Fruit fly (Drosophila melanogaster) whole organism, prepupa: Measurements from ENCODE around the gene Vha16-3.

Experiments
- Blimp-1 ChIP-seq: fragments of 200-800 bp; sonication (Bioruptor generic); optimal IDR thresholded peaks from 3 replicates; lab custom pipeline; 2017; ENCODE audit warnings: missing biosample characterization, missing genetic modification characterization, mild to moderate bottlenecking, moderate library complexity, missing genetic modification reagents
- CG10631 ChIP-seq: fragments of 200-800 bp; sonication (Bioruptor generic); optimal IDR thresholded peaks from 2 replicates; lab custom pipeline; 2016; ENCODE audit warnings: missing biosample characterization, missing genetic modification characterization
- CG10669 ChIP-seq: fragments of 200-800 bp; sonication (Bioruptor generic); optimal IDR thresholded peaks from 3 replicates; lab custom pipeline; 2018; ENCODE audit warnings: missing biosample characterization, mild to moderate bottlenecking, missing genetic modification characterization, moderate library complexity
- CG11902 ChIP-seq: fragments of 200-800 bp; sonication (Bioruptor generic); optimal IDR thresholded peaks from 3 replicates; lab custom pipeline; 2016; ENCODE audit warnings: missing biosample characterization, missing genetic modification characterization
- CG15336 ChIP-seq: fragments of 200-800 bp; sonication (Bioruptor generic); IDR thresholded peaks from 2 replicates; pipeline ENCODE4 v1.3.6; 2022; ENCODE audit warnings: missing biosample characterization, missing genetic modification characterization
- CG1621 ChIP-seq: fragments of 200-800 bp; sonication (Bioruptor generic); optimal IDR thresholded peaks from 3 replicates; lab custom pipeline; 2018; ENCODE audit warnings: missing biosample characterization, mild to moderate bottlenecking, missing genetic modification characterization
- CG16779 ChIP-seq: fragments of 200-800 bp; sonication (Bioruptor generic); optimal IDR thresholded peaks from 3 replicates; lab custom pipeline; 2017; ENCODE audit warnings: missing biosample characterization, mild to moderate bottlenecking, missing genetic modification characterization
- CG3032 ChIP-seq: fragments of 200-800 bp; optimal IDR thresholded peaks from 2 replicates; lab custom pipeline; 2019; ENCODE audit warnings: missing biosample characterization, mild to moderate bottlenecking, missing genetic modification characterization, moderate library complexity
- CG31627 ChIP-seq: fragments of 200-800 bp; sonication (Bioruptor generic); optimal IDR thresholded peaks from 3 replicates; lab custom pipeline; 2016; ENCODE audit warnings: missing biosample characterization, missing genetic modification characterization
- CG34406 ChIP-seq: fragments of 200-800 bp; sonication (Bioruptor generic); optimal IDR thresholded peaks from 3 replicates; lab custom pipeline; 2016; ENCODE audit warnings: missing biosample characterization, missing genetic modification characterization
- CG4318 ChIP-seq: fragments of 200-800 bp; sonication (Bioruptor generic); optimal IDR thresholded peaks from 3 replicates; lab custom pipeline; 2017; ENCODE audit warnings: missing biosample characterization, mild to moderate bottlenecking, missing genetic modification characterization
- CG6792 ChIP-seq: fragments of 200-800 bp; sonication (Bioruptor generic); optimal IDR thresholded peaks from 3 replicates; lab custom pipeline; 2016; ENCODE audit warnings: missing biosample characterization, missing genetic modification characterization
- CG6808 ChIP-seq: fragments of 200-800 bp; sonication (Bioruptor generic); optimal IDR thresholded peaks from 3 replicates; lab custom pipeline; 2017; ENCODE audit warnings: missing biosample characterization, missing genetic modification characterization, mild to moderate bottlenecking, moderate library complexity, missing genetic modification reagents
- CG6854 ChIP-seq: fragments of 200-800 bp; sonication (Bioruptor generic); optimal IDR thresholded peaks from 2 replicates; lab custom pipeline; 2017; ENCODE audit warnings: missing biosample characterization, mild to moderate bottlenecking, missing genetic modification characterization
- CG7368 ChIP-seq: fragments of 200-800 bp; sonication (Bioruptor generic); optimal IDR thresholded peaks from 3 replicates; lab custom pipeline; 2016; ENCODE audit warnings: missing biosample characterization, missing genetic modification characterization
- CG8119 ChIP-seq: fragments of 200-800 bp; sonication (Bioruptor generic); IDR thresholded peaks from 3 replicates; pipeline ENCODE4 v1.3.6; 2022; ENCODE audit warnings: missing biosample characterization, missing genetic modification characterization
- CG8319 ChIP-seq: fragments of 200-800 bp; sonication (Bioruptor generic); optimal IDR thresholded peaks from 3 replicates; lab custom pipeline; 2016; ENCODE audit warnings: missing biosample characterization, missing genetic modification characterization
- CG8632 ChIP-seq: fragments of 200-800 bp; sonication (Bioruptor generic); optimal IDR thresholded peaks from 3 replicates; lab custom pipeline; 2016; ENCODE audit warnings: missing biosample characterization, missing genetic modification characterization
- Eip78C ChIP-seq: fragments of 200-800 bp; sonication (Bioruptor generic); peaks from one replicate; lab custom pipeline; 2016; ENCODE audit warnings: missing biosample characterization, missing genetic modification characterization
- Eip93F ChIP-seq: fragments of 200-800 bp; sonication (Bioruptor generic); optimal IDR thresholded peaks from 2 replicates; lab custom pipeline; 2016; ENCODE audit warnings: missing biosample characterization, mild to moderate bottlenecking, missing genetic modification characterization
- Ets21C ChIP-seq: fragments of 200-800 bp; sonication (Bioruptor generic); optimal IDR thresholded peaks from 3 replicates; lab custom pipeline; 2016; ENCODE audit warnings: missing biosample characterization, missing genetic modification characterization
- Gug ChIP-seq: fragments of 200-800 bp; sonication (Bioruptor generic); IDR thresholded peaks from 2 replicates; pipeline ENCODE4 v1.3.6; 2022; ENCODE audit warnings: missing biosample characterization, missing genetic modification characterization
- Hr38 ChIP-seq: sonication (Bioruptor generic); optimal IDR thresholded peaks from 2 replicates; lab custom pipeline; 2016; ENCODE audit warnings: missing biosample characterization, missing genetic modification characterization
- Hr39 ChIP-seq: fragments of 200-800 bp; sonication (Bioruptor generic); optimal IDR thresholded peaks from 2 replicates; lab custom pipeline; 2016; ENCODE audit warnings: missing biosample characterization, missing genetic modification characterization
- Hr4 ChIP-seq: fragments of 200-800 bp; sonication (Bioruptor generic); optimal IDR thresholded peaks from 3 replicates; lab custom pipeline; 2016; ENCODE audit warnings: missing biosample characterization, missing genetic modification characterization
- Lpt ChIP-seq: fragments of 200-800 bp; sonication (Bioruptor generic); optimal IDR thresholded peaks from 3 replicates; lab custom pipeline; 2016; ENCODE audit warnings: missing biosample characterization, missing genetic modification characterization
- Met ChIP-seq: fragments of 200-800 bp; sonication (Bioruptor generic); optimal IDR thresholded peaks from 3 replicates; lab custom pipeline; 2016; ENCODE audit warnings: missing biosample characterization, missing genetic modification characterization
- Smox ChIP-seq: fragments of 200-800 bp; sonication (Bioruptor generic); optimal IDR thresholded peaks from 3 replicates; lab custom pipeline; 2016; ENCODE audit warnings: missing biosample characterization, missing genetic modification characterization
- Sox14 ChIP-seq: fragments of 200-800 bp; sonication (Bioruptor generic); optimal IDR thresholded peaks from 3 replicates; lab custom pipeline; 2016; ENCODE audit warnings: missing biosample characterization, missing genetic modification characterization
- Sox15 ChIP-seq: fragments of 200-800 bp; sonication (Bioruptor generic); optimal IDR thresholded peaks from 3 replicates; lab custom pipeline; 2016; ENCODE audit warnings: missing biosample characterization, missing genetic modification characterization
- dac ChIP-seq: fragments of 200-800 bp; sonication (Bioruptor generic); optimal IDR thresholded peaks from 2 replicates; lab custom pipeline; 2017; ENCODE audit warnings: missing biosample characterization, mild to moderate bottlenecking, missing genetic modification characterization
- dsx ChIP-seq: fragments of 200-800 bp; optimal IDR thresholded peaks from 3 replicates; lab custom pipeline; 2019; ENCODE audit warnings: missing biosample characterization, mild to moderate bottlenecking, missing genetic modification characterization, moderate library complexity; ENCODE audit not compliant: poor library complexity, severe bottlenecking
- eg ChIP-seq: fragments of 200-800 bp; sonication (Bioruptor generic); IDR thresholded peaks from 3 replicates; pipeline ENCODE4 v1.3.6; 2022; ENCODE audit warnings: missing biosample characterization, missing genetic modification characterization
- fd59A ChIP-seq: fragments of 200-800 bp; sonication (Bioruptor generic); optimal IDR thresholded peaks from 2 replicates; lab custom pipeline; 2017; ENCODE audit warnings: missing biosample characterization, mild to moderate bottlenecking, missing genetic modification characterization, missing genetic modification reagents
- fd85E ChIP-seq: fragments of 200-800 bp; sonication (Bioruptor generic); optimal IDR thresholded peaks from 3 replicates; lab custom pipeline; 2016; ENCODE audit warnings: missing biosample characterization, missing genetic modification characterization
- fkh ChIP-seq: fragments of 200-800 bp; sonication (Bioruptor generic); optimal IDR thresholded peaks from 3 replicates; lab custom pipeline; 2017; ENCODE audit warnings: missing biosample characterization, mild to moderate bottlenecking, missing genetic modification characterization, moderate library complexity
- ss ChIP-seq, 2 experiments: fragments of 200-800 bp; sonication (Bioruptor generic); optimal IDR thresholded peaks; 2 replicates in 1 of 2; 3 replicates in 1 of 2; lab custom pipeline; 2017 to 2018; ENCODE audit warnings: mild to moderate bottlenecking in 2 of 2, missing biosample characterization in 2 of 2, missing genetic modification characterization in 2 of 2, moderate library complexity in 1 of 2
- topi ChIP-seq: fragments of 200-800 bp; sonication (Bioruptor generic); optimal IDR thresholded peaks from 3 replicates; lab custom pipeline; 2016; ENCODE audit warnings: missing biosample characterization, missing genetic modification characterization
- vri ChIP-seq: fragments of 200-800 bp; sonication (Bioruptor generic); optimal IDR thresholded peaks from 3 replicates; lab custom pipeline; 2016; ENCODE audit warnings: missing biosample characterization, mild to moderate bottlenecking, missing genetic modification characterization

The Vha16-3 gene

DNA sequence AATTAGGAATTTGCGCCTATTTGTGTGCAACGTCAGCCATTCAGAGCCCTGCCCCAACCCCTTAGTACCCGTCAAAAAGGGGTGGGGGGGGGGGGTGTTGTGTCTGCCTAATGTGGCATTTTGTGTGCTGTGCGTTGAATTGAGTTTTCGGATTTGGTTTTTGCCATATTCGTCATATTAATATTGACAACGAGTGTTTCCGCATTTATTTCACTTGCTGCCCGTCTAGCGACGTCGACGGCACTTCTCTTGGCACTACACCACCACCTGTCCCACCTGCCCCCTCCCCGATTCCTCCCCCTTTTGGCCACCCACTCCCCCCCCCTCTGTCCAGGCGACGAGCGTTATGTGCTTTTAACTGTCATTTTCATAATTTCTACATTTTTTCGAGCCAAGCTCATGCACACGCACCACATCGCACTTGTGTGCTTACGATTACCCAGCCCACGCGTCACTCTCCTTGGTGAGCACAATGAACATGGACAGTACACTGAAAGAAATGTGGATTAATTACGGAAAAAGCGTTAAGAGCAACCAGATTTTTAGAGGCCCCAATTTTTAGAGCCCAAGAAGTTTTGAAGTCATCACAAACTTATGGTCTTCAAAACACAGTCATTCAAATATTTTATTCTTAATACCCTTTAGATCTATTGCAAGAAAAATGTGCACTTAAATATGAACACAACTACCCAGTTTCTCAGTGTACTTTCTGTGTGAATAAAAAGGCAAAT, 42.4 kb downstream of the Vha16-3 start (continued):
- TF ChIP-seq Lpt (GFP tag; lab: Kevin White, UChicago) (no peak), Blimp-1 (GFP tag; lab: Kevin White, UChicago) (no peak), Hr39 (GFP tag; lab: Kevin White, UChicago) (peak; percentile 24), CG8632 (no peak), CG4318 (no peak), fd85E (GFP tag; lab: Kevin White, UChicago) (no peak), Ets21C (peak; percentile 9), vri (GFP tag; lab: Kevin White, UChicago) (no peak), Eip93F (GFP tag; lab: Kevin White, UChicago) (no peak), CG6792 (GFP tag; lab: Kevin White, UChicago) (no peak), CG3032 (tag; lab: Kevin White, UChicago) (no peak), CG31627 (peak; percentile 16)

DNA sequence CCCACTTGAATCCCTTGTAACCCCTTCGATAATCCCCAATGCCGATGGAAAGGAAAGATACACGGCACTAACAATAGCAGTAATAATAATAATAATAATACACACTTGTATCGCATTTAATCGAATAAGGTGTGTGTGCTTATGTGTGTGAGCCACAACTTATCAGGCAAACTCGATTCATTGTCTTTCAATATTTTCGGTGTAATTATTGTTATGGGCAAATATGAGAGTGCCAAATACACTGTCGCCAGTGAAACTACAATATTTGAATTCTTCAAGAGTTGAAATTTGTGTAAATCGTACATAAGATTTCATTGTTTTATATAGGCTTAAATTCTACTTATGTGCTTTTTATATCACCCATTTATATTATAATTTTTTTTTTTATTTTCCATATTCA, 43.1 kb downstream of the Vha16-3 start:
- TF ChIP-seq ss (GFP tag; optimal IDR thresholded peaks at IDR 0.05; lab: Kevin White, UChicago): no peak
- TF ChIP-seq CG6792 (GFP tag; lab: Kevin White, UChicago): no peak
- TF ChIP-seq CG8119 (GFP tag; lab: Robert Waterston, UW): no peak
- TF ChIP-seq dac (GFP tag; lab: Kevin White, UChicago): no peak
- TF ChIP-seq CG6808 (GFP tag; lab: Kevin White, UChicago): no peak
- no peak for TF ChIP-seq CG10631 (GFP tag; lab: Kevin White, UChicago)
- no peak for TF ChIP-seq CG3032 (tag; lab: Kevin White, UChicago)
- TF ChIP-seq Sox15 (GFP tag; lab: Kevin White, UChicago): no peak

DNA sequence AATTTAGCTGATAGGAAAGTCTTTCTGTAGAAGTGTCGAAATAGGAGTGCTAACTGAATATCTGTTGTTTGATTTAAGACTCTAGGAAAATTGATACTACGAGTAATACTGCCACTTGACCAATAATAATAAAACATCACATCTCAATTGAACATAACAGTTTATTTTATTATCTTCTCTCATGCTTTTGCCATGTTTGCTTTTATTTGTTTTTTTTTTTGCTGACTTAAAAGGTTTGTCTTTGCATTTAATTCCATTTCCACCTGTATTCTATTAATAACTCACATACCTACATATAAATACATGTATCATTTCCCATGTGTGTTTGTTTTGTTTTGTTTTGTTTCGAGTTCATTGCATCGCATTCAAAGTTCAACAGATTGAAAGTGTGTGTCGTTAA, 49.5 kb downstream of the Vha16-3 start, which contains the start of the genes CG11714 and Fuca:
CG11714 (minus strand) TSS at position 101 of the 400 bp plus-strand sequence.
Fuca (minus strand) TSS at position 101 of the 400 bp plus-strand sequence.
- TF ChIP-seq CG1621 (tag; lab: Kevin White, UChicago): no peak
- TF ChIP-seq CG15336 (GFP tag; lab: Robert Waterston, UW): no peak
- TF ChIP-seq Sox14 (GFP tag; lab: Kevin White, UChicago): no peak
- TF ChIP-seq Eip93F (GFP tag; lab: Kevin White, UChicago): no peak
- no peak for TF ChIP-seq CG6854 (GFP tag; lab: Kevin White, UChicago)
- no peak for TF ChIP-seq Hr38 (GFP tag; lab: Kevin White, UChicago)
- TF ChIP-seq CG7368 (GFP tag; lab: Kevin White, UChicago): no peak
- no peak for TF ChIP-seq Hr4 (GFP tag; lab: Kevin White, UChicago)
- no peak for TF ChIP-seq CG34406 (GFP tag; lab: Kevin White, UChicago)
- no peak for TF ChIP-seq CG10669 (GFP tag; lab: Kevin White, UChicago)
- TF ChIP-seq fd85E (GFP tag; lab: Kevin White, UChicago): no peak
- TF ChIP-seq ss (GFP tag; optimal IDR thresholded peaks at IDR 0.05; lab: Kevin White, UChicago): no peak
- TF ChIP-seq CG11902: no peak
- no peak for TF ChIP-seq dac (GFP tag; lab: Kevin White, UChicago)
- no peak for TF ChIP-seq CG8319 (GFP tag; lab: Kevin White, UChicago)
- no peak for TF ChIP-seq eg (GFP tag; lab: Robert Waterston, UW)
- TF ChIP-seq Met (GFP tag; lab: Kevin White, UChicago): no peak
- no peak for TF ChIP-seq dsx (GFP tag; lab: Kevin White, UChicago)
- TF ChIP-seq topi: no peak
- no peak for TF ChIP-seq CG16779 (tag; lab: Kevin White, UChicago)

DNA sequence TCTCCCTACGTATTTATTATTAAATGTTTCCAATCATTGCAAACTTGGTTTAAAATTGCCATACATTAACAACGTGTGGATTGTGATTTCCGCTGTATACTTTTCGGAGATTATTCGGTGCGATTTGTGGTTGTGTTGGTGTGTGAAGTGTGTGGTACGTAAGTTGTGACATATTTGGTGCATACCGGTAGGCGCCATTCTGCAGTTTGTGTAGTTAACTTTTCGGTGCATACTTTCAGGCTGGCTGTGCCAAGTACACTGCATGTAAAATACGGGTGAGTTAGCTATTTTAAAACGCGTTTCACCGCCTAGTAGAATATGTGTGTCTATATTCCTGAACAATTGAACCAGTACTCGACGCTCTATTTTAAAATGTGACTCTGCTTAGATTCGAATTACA, 50.2 kb downstream of the Vha16-3 start:
- TF ChIP-seq Smox (GFP tag; lab: Kevin White, UChicago): no peak
- TF ChIP-seq fd59A: no peak
- no peak for TF ChIP-seq Gug (GFP tag; lab: Robert Waterston, UW)
- peak; percentile 8 for TF ChIP-seq Eip78C (GFP tag; lab: Kevin White, UChicago)
- TF ChIP-seq fkh (GFP tag; lab: Kevin White, UChicago): no peak
- TF ChIP-seq eg (GFP tag; lab: Robert Waterston, UW): no peak
- no peak for TF ChIP-seq CG15336 (GFP tag; lab: Robert Waterston, UW)
- TF ChIP-seq Met (GFP tag; lab: Kevin White, UChicago): no peak
